Worm (Caenorhabditis elegans): Measurements from ENCODE around the gene znf-706.
A peak's percentile ranks its signal among the peaks of the same experiment; 100 is the strongest.

Gene znf-706

ce11 chrIV:9117700-9118099 lies 21.7 kb upstream of the znf-706 start:
- TF ChIP-seq zag-1 (tag; optimal IDR thresholded peaks at IDR 0.05) = no peak
- TF ChIP-seq unc-39 (tag; optimal IDR thresholded peaks at IDR 0.05) = no peak

- TF ChIP-seq mdl-1 (tag; optimal IDR thresholded peaks at IDR 0.05) (no peak), pha-4 (tag; optimal IDR thresholded peaks at IDR 0.05) (peak; percentile 35), elt-2 (tag; optimal IDR thresholded peaks at IDR 0.05) (peak; percentile 66)
Measured at ce11 chrIV:9116452-9116851, 20.4 kb upstream of the znf-706 start.

- TF ChIP-seq eor-1 (tag; optimal IDR thresholded peaks at IDR 0.05) = no peak
- TF ChIP-seq pha-4 (tag; optimal IDR thresholded peaks at IDR 0.05) = peak; percentile 53
Measured at ce11 chrIV:9114078-9114477, 18.0 kb upstream of the znf-706 start.

- TF ChIP-seq elt-3 (tag; optimal IDR thresholded peaks at IDR 0.05) (peak in 2 of 3 experiments; percentile 20 to 65), ceh-28 (tag; optimal IDR thresholded peaks at IDR 0.05) (no peak), elt-2 (tag; optimal IDR thresholded peaks at IDR 0.05) (peak; percentile 71), pqm-1 (tag; optimal IDR thresholded peaks at IDR 0.05) (peak; percentile 45), nhr-43 (tag; optimal IDR thresholded peaks at IDR 0.05; ENCODE audit: poor library complexity, severe bottlenecking) (peak; percentile 58)
Measured at ce11 chrIV:9112019-9112418, 16.0 kb upstream of the znf-706 start.

- TF ChIP-seq fkh-10 (GFP tag; optimal IDR thresholded peaks at IDR 0.05) = no peak
- TF ChIP-seq mdl-1 (tag; optimal IDR thresholded peaks at IDR 0.05) = no peak
- no peak for TF ChIP-seq hmg-11 (tag; optimal IDR thresholded peaks at IDR 0.05)
- TF ChIP-seq ceh-28 (tag; optimal IDR thresholded peaks at IDR 0.05) = no peak
- TF ChIP-seq nhr-25 (tag; optimal IDR thresholded peaks at IDR 0.05) = no peak
- TF ChIP-seq elt-3 (tag; optimal IDR thresholded peaks at IDR 0.05) = no peak
Measured at ce11 chrIV:9108631-9109030, 12.6 kb upstream of the znf-706 start, which contains the start of gene aly-1. Gene aly-1, plus strand, starts transcription at chrIV:9108931.

ce11 chrIV:9107464-9107863 lies 11.4 kb upstream of the znf-706 start:
- TF ChIP-seq snpc-4 (tag; optimal IDR thresholded peaks at IDR 0.05) (peak; percentile 27), nfya-1 (tag; optimal IDR thresholded peaks at IDR 0.05; ENCODE audit: insufficient read depth) (peak; percentile 58), nhr-25 (tag; optimal IDR thresholded peaks at IDR 0.05) (peak; percentile 49), elt-1 (tag; optimal IDR thresholded peaks at IDR 0.05) (no peak), ama-1 (optimal IDR thresholded peaks at IDR 0.05) (no peak), ceh-9 (tag; optimal IDR thresholded peaks at IDR 0.05) (no peak), nhr-23 (tag; optimal IDR thresholded peaks at IDR 0.05) (peak; percentile 14), pha-4 (tag; optimal IDR thresholded peaks at IDR 0.05) (peak; percentile 85), elt-2 (tag; optimal IDR thresholded peaks at IDR 0.05) (peak; percentile 15), mdl-1 (tag; optimal IDR thresholded peaks at IDR 0.05) (no peak), lin-39 (tag; optimal IDR thresholded peaks at IDR 0.05) (peak; percentile 71), hmg-11 (tag; optimal IDR thresholded peaks at IDR 0.05) (peak; percentile 68), egl-5 (tag; optimal IDR thresholded peaks at IDR 0.05) (peak; percentile 93), ZK546.5 (tag; optimal IDR thresholded peaks at IDR 0.05) (no peak), ceh-28 (tag; optimal IDR thresholded peaks at IDR 0.05) (peak; percentile 50), lin-15B (tag; optimal IDR thresholded peaks at IDR 0.05) (peak; percentile 69)

- TF ChIP-seq lin-39 (tag; optimal IDR thresholded peaks at IDR 0.05) (no peak), ZK546.5 (tag; optimal IDR thresholded peaks at IDR 0.05) (no peak), ama-1 (optimal IDR thresholded peaks at IDR 0.05) (no peak), nfya-1 (tag; optimal IDR thresholded peaks at IDR 0.05; ENCODE audit: insufficient read depth) (peak; percentile 36), egl-27 (tag; optimal IDR thresholded peaks at IDR 0.05) (no peak), lin-15B (tag; optimal IDR thresholded peaks at IDR 0.05) (peak; percentile 46), nhr-25 (tag; optimal IDR thresholded peaks at IDR 0.05) (no peak), nhr-28 (tag; optimal IDR thresholded peaks at IDR 0.05) (no peak), nhr-11 (tag; optimal IDR thresholded peaks at IDR 0.05) (no peak), nhr-43 (tag; optimal IDR thresholded peaks at IDR 0.05; ENCODE audit: poor library complexity, severe bottlenecking) (no peak), zag-1 (tag; optimal IDR thresholded peaks at IDR 0.05) (no peak), snpc-4 (tag; optimal IDR thresholded peaks at IDR 0.05) (no peak), pha-4 (tag; optimal IDR thresholded peaks at IDR 0.05) (peak; percentile 39), elt-3 (tag; optimal IDR thresholded peaks at IDR 0.05) (no peak), R02D3.7 (tag; optimal IDR thresholded peaks at IDR 0.05) (no peak), egl-5 (tag; optimal IDR thresholded peaks at IDR 0.05) (peak; percentile 72), hmg-11 (tag; optimal IDR thresholded peaks at IDR 0.05) (no peak)
Measured at ce11 chrIV:9104071-9105016, 8.3 kb upstream of the znf-706 start, which contains the start of the genes C01F6.14 and fem-3. Gene C01F6.14, minus strand, starts transcription at chrIV:9104121. Gene fem-3, plus strand, starts transcription at chrIV:9104966.
